Fruit fly (Drosophila melanogaster) whole organism, embryonic: ENCODE results near the gene DnaJ-1.

Experiments used
- Awh ChIP-seq: fragments of 200-800 bp; sonication (Bioruptor generic); IDR thresholded peaks from 2 replicates; pipeline ENCODE4, ENCODE4 v1.3.6; 2022; ENCODE audit warnings: missing biosample characterization, missing genetic modification characterization
- BtbVII ChIP-seq: fragments of 200-800 bp; sonication (Bioruptor generic); optimal IDR thresholded peaks from 3 replicates; lab custom pipeline; 2017; ENCODE audit warnings: missing biosample characterization, mild to moderate bottlenecking, missing genetic modification characterization
- CG10147 ChIP-seq: fragments of 200-800 bp; sonication (Bioruptor generic); optimal IDR thresholded peaks from 2 replicates; lab custom pipeline; 2019; ENCODE audit warnings: missing biosample characterization, mild to moderate bottlenecking, missing genetic modification characterization, moderate library complexity
- CG14667 ChIP-seq: fragments of 200-800 bp; sonication (Bioruptor generic); IDR thresholded peaks from 2 replicates; pipeline ENCODE4 v1.3.6; 2022; ENCODE audit warnings: missing biosample characterization, missing genetic modification characterization
- CG17568 ChIP-seq: fragments of 200-800 bp; sonication (Bioruptor generic); optimal IDR thresholded peaks from 2 replicates; lab custom pipeline; 2018; ENCODE audit warnings: missing biosample characterization, mild to moderate bottlenecking, missing genetic modification characterization, moderate library complexity
- CG17912 ChIP-seq: fragments of 200-800 bp; sonication (Bioruptor generic); optimal IDR thresholded peaks from 2 replicates; lab custom pipeline; 2018; ENCODE audit warnings: missing biosample characterization, mild to moderate bottlenecking, missing genetic modification characterization
- CG2199 ChIP-seq: fragments of 200-800 bp; sonication (Bioruptor generic); IDR thresholded peaks from 3 replicates; pipeline ENCODE4 v1.3.6; 2022; ENCODE audit warnings: missing biosample characterization, missing genetic modification characterization
- CG30020 ChIP-seq: fragments of 200-800 bp; optimal IDR thresholded peaks from 2 replicates; lab custom pipeline; 2019; ENCODE audit warnings: missing biosample characterization, mild to moderate bottlenecking, missing genetic modification characterization, moderate library complexity
- CG30431 ChIP-seq: fragments of 200-800 bp; sonication (Bioruptor generic); optimal IDR thresholded peaks from 2 replicates; lab custom pipeline; 2017; ENCODE audit warnings: missing biosample characterization, missing genetic modification characterization
- CG42726 ChIP-seq: fragments of 200-800 bp; sonication (Bioruptor generic); IDR thresholded peaks from 2 replicates; pipeline ENCODE4 v1.3.6; 2022; ENCODE audit warnings: missing biosample characterization, missing genetic modification characterization; ENCODE audit not compliant: partially characterized antibody
- CG4282 ChIP-seq: fragments of 200-800 bp; sonication (Bioruptor generic); optimal IDR thresholded peaks from 2 replicates; lab custom pipeline; 2016; ENCODE audit warnings: missing biosample characterization, missing genetic modification characterization
- CG6654 ChIP-seq: fragments of 200-800 bp; sonication (Bioruptor generic); optimal IDR thresholded peaks from 2 replicates; lab custom pipeline; 2017; ENCODE audit warnings: missing biosample characterization, mild to moderate bottlenecking, missing genetic modification characterization
- CG7271 ChIP-seq: fragments of 200-800 bp; sonication (Bioruptor generic); optimal IDR thresholded peaks from 2 replicates; lab custom pipeline; 2018; ENCODE audit warnings: missing biosample characterization, mild to moderate bottlenecking, missing genetic modification characterization, moderate library complexity
- CG8388 ChIP-seq: fragments of 200-800 bp; sonication (Bioruptor generic); optimal IDR thresholded peaks from 2 replicates; lab custom pipeline; 2019; ENCODE audit warnings: missing biosample characterization, mild to moderate bottlenecking, missing genetic modification characterization, moderate library complexity
- CG9727 ChIP-seq: fragments of 200-800 bp; sonication (Bioruptor generic); optimal IDR thresholded peaks from 3 replicates; lab custom pipeline; 2017; ENCODE audit warnings: missing biosample characterization, mild to moderate bottlenecking, missing genetic modification characterization
- CG9797 ChIP-seq: fragments of 200-800 bp; sonication (Bioruptor generic); optimal IDR thresholded peaks from 3 replicates; lab custom pipeline; 2018; ENCODE audit warnings: missing biosample characterization, mild to moderate bottlenecking, missing genetic modification characterization
- Camta ChIP-seq: fragments of 200-800 bp; sonication (Bioruptor generic); optimal IDR thresholded peaks from 2 replicates; lab custom pipeline; 2016; ENCODE audit warnings: missing biosample characterization, missing genetic modification characterization
- Deaf1 ChIP-seq: fragments of 200-800 bp; optimal IDR thresholded peaks from 3 replicates; lab custom pipeline; 2019; ENCODE audit warnings: missing biosample characterization, mild to moderate bottlenecking, missing genetic modification characterization, moderate library complexity
- Eip74EF ChIP-seq, 2 experiments: fragments of 200-800 bp in 1 of 2; fragments of >200 bp in 1 of 2; sonication (Bioruptor generic) in 1 of 2; optimal IDR thresholded peaks; 2 replicates each; lab custom pipeline; 2017 to 2019; ENCODE audit warnings: missing biosample characterization in 2 of 2, missing genetic modification characterization in 2 of 2, mild to moderate bottlenecking in 1 of 2, moderate library complexity in 1 of 2
- Fer1 ChIP-seq: fragments of 200-800 bp; sonication (Bioruptor generic); optimal IDR thresholded peaks from 2 replicates; lab custom pipeline; 2017; ENCODE audit warnings: missing biosample characterization, mild to moderate bottlenecking, missing genetic modification characterization
- Fer3 ChIP-seq: fragments of 200-800 bp; sonication (Bioruptor generic); optimal IDR thresholded peaks from 2 replicates; lab custom pipeline; 2018; ENCODE audit warnings: missing biosample characterization, mild to moderate bottlenecking, missing genetic modification characterization, moderate library complexity
- H15 ChIP-seq: fragments of 200-800 bp; sonication (Bioruptor generic); IDR thresholded peaks from 3 replicates; pipeline ENCODE4 v1.3.6; 2022; ENCODE audit warnings: missing biosample characterization, missing genetic modification characterization
- HHEX ChIP-seq: fragments of 200-800 bp; sonication (Bioruptor generic); optimal IDR thresholded peaks from 3 replicates; lab custom pipeline; 2017; ENCODE audit warnings: missing biosample characterization, mild to moderate bottlenecking, missing genetic modification characterization, missing genetic modification reagents
- MESR4 ChIP-seq: fragments of 200-800 bp; sonication (Bioruptor generic); optimal IDR thresholded peaks from 2 replicates; lab custom pipeline; 2018; ENCODE audit warnings: missing biosample characterization, mild to moderate bottlenecking, missing genetic modification characterization, moderate library complexity
- Mad ChIP-seq: fragments of 200-800 bp; sonication (Bioruptor generic); optimal IDR thresholded peaks from 2 replicates; lab custom pipeline; 2016; ENCODE audit warnings: missing biosample characterization, missing genetic modification characterization
- NC2α ChIP-seq: fragments of 200-800 bp; sonication (Bioruptor generic); optimal IDR thresholded peaks from 2 replicates; lab custom pipeline; 2016; ENCODE audit warnings: missing biosample characterization, missing genetic modification characterization
- Neu2 ChIP-seq: fragments of 200-800 bp; sonication (Bioruptor generic); optimal IDR thresholded peaks from 3 replicates; lab custom pipeline; 2016; ENCODE audit warnings: missing biosample characterization, missing genetic modification characterization, borderline replicate concordance
- Pdp1 ChIP-seq, 2 experiments: fragments of 200-800 bp; sonication (Bioruptor generic); optimal IDR thresholded peaks; 3 replicates each; lab custom pipeline; 2016; ENCODE audit warnings: missing biosample characterization in 2 of 2, missing genetic modification characterization in 2 of 2, mild to moderate bottlenecking in 1 of 2, moderate library complexity in 1 of 2
- Ssrp ChIP-seq: fragments of 200-800 bp; sonication (Bioruptor generic); optimal IDR thresholded peaks from 2 replicates; lab custom pipeline; 2018; ENCODE audit warnings: missing biosample characterization, mild to moderate bottlenecking, missing genetic modification characterization, moderate library complexity
- aop ChIP-seq: fragments of 200-800 bp; sonication (Bioruptor generic); IDR thresholded peaks from 2 replicates; pipeline ENCODE4 v1.3.6; 2022; ENCODE audit warnings: missing biosample characterization, missing genetic modification characterization
- bigmax ChIP-seq: fragments of 200-800 bp; sonication (Bioruptor generic); optimal IDR thresholded peaks from 2 replicates; lab custom pipeline; 2018; ENCODE audit warnings: missing biosample characterization, mild to moderate bottlenecking, missing genetic modification characterization
- bowl ChIP-seq: fragments of 200-800 bp; sonication (Bioruptor generic); IDR thresholded peaks from 2 replicates; pipeline ENCODE4 v1.3.6; 2022; ENCODE audit warnings: missing biosample characterization, missing genetic modification characterization
- chinmo ChIP-seq: fragments of 200-800 bp; sonication (Bioruptor generic); IDR thresholded peaks from 4 replicates; pipeline ENCODE4 v1.3.6; 2022; ENCODE audit warnings: missing biosample characterization, missing genetic modification characterization; ENCODE audit not compliant: partially characterized antibody
- ci ChIP-seq: fragments of 200-800 bp; sonication (Bioruptor generic); IDR thresholded peaks from 3 replicates; pipeline ENCODE4 v1.3.6; 2022; ENCODE audit warnings: missing biosample characterization, missing genetic modification characterization
- da ChIP-seq: fragments of 200-800 bp; sonication (Bioruptor generic); optimal IDR thresholded peaks from 2 replicates; lab custom pipeline; 2016; ENCODE audit warnings: missing biosample characterization, missing genetic modification characterization
- ems ChIP-seq: fragments of 200-800 bp; sonication (Bioruptor generic); optimal IDR thresholded peaks from 3 replicates; lab custom pipeline; 2016; ENCODE audit warnings: missing biosample characterization, missing genetic modification characterization
- gcm2 ChIP-seq: fragments of 200-800 bp; sonication (Bioruptor generic); optimal IDR thresholded peaks from 2 replicates; lab custom pipeline; 2016; ENCODE audit warnings: missing biosample characterization, missing genetic modification characterization
- lbe ChIP-seq: fragments of 200-800 bp; sonication (Bioruptor generic); optimal IDR thresholded peaks from 2 replicates; lab custom pipeline; 2016; ENCODE audit warnings: missing biosample characterization, mild to moderate bottlenecking, missing genetic modification characterization
- p53 ChIP-seq: fragments of 200-800 bp; sonication (Bioruptor generic); optimal IDR thresholded peaks from 2 replicates; lab custom pipeline; 2016; ENCODE audit warnings: missing biosample characterization, missing genetic modification characterization
- pb ChIP-seq: fragments of 200-800 bp; sonication (Bioruptor generic); optimal IDR thresholded peaks from 3 replicates; lab custom pipeline; 2016; ENCODE audit warnings: missing biosample characterization, missing genetic modification characterization
- pho ChIP-seq: fragments of 200-800 bp; sonication (Bioruptor generic); optimal IDR thresholded peaks from 2 replicates; lab custom pipeline; 2016; ENCODE audit warnings: missing biosample characterization, missing genetic modification characterization
- row ChIP-seq: fragments of 200-800 bp; sonication (Bioruptor generic); IDR thresholded peaks from 3 replicates; pipeline ENCODE4 v1.3.6; 2022; ENCODE audit warnings: missing biosample characterization, missing genetic modification characterization
- sd ChIP-seq: fragments of 200-800 bp; sonication (Bioruptor generic); optimal IDR thresholded peaks from 3 replicates; lab custom pipeline; 2018; ENCODE audit warnings: missing biosample characterization, mild to moderate bottlenecking, missing genetic modification characterization, moderate library complexity
- sim ChIP-seq: fragments of 200-800 bp; sonication (Bioruptor generic); IDR thresholded peaks from 2 replicates; pipeline ENCODE4 v1.3.6; 2022; ENCODE audit warnings: missing biosample characterization, missing genetic modification characterization
- slp2 ChIP-seq: fragments of 200-800 bp; sonication (Bioruptor generic); optimal IDR thresholded peaks from 2 replicates; lab custom pipeline; 2016; ENCODE audit warnings: missing biosample characterization, missing genetic modification characterization
- trem ChIP-seq: fragments of 200-800 bp; optimal IDR thresholded peaks from 3 replicates; lab custom pipeline; 2019; ENCODE audit warnings: missing biosample characterization, mild to moderate bottlenecking, missing genetic modification characterization, moderate library complexity
- vfl ChIP-seq: fragments of 200-800 bp; sonication (Bioruptor generic); optimal IDR thresholded peaks from 2 replicates; lab custom pipeline; 2016; ENCODE audit warnings: missing biosample characterization, missing genetic modification characterization
- zf30C ChIP-seq: fragments of 200-800 bp; sonication (Bioruptor generic); optimal IDR thresholded peaks from 3 replicates; lab custom pipeline; 2018; ENCODE audit warnings: missing biosample characterization, mild to moderate bottlenecking, missing genetic modification characterization

Gene DnaJ-1

dm6 chr3L:5765844-5766200 is 13.8 kb upstream of the DnaJ-1 start, which contains the start of gene Txl (continued):
- TF ChIP-seq MESR4 (GFP tag; lab: Kevin White, UChicago) (peak; percentile 60), p53 (no peak), CG17568 (GFP tag; lab: Kevin White, UChicago) (no peak), CG9797 (GFP tag; lab: Kevin White, UChicago) (no peak)

- TF ChIP-seq sim (GFP tag; lab: Robert Waterston, UW) (no peak), chinmo (GFP tag; lab: Robert Waterston, UW) (0 out of 4 replicates have a peak, but pooled peaks have one; percentile 67), Mad (GFP tag; lab: Kevin White, UChicago) (no peak), ems (GFP tag; lab: Kevin White, UChicago) (no peak), CG14667 (GFP tag; lab: Robert Waterston, UW) (no peak), NC2α (GFP tag; lab: Kevin White, UChicago) (no peak), vfl (GFP tag; lab: Kevin White, UChicago) (no peak), pho (GFP tag; lab: Kevin White, UChicago) (no peak), Pdp1 (GFP tag; optimal IDR thresholded peaks at IDR 0.05; lab: Kevin White, UChicago) (peak in 1 of 2 experiments; percentile 95), CG6654 (GFP tag; lab: Kevin White, UChicago) (no peak), CG2199 (no peak), HHEX (GFP tag; lab: Kevin White, UChicago) (no peak), row (GFP tag; lab: Robert Waterston, UW) (peak; percentile 76), CG30020 (tag; lab: Kevin White, UChicago) (no peak), Camta (GFP tag; lab: Kevin White, UChicago) (no peak), ci (GFP tag; lab: Robert Waterston, UW) (no peak), CG10147 (GFP tag; lab: Kevin White, UChicago) (no peak), CG9727 (GFP tag; lab: Kevin White, UChicago) (peak; percentile 22), trem (tag; lab: Kevin White, UChicago) (peak; percentile 95), CG8388 (GFP tag; lab: Kevin White, UChicago) (no peak), CG42726 (GFP tag; lab: Robert Waterston, UW) (no peak), H15 (GFP tag; lab: Robert Waterston, UW) (no peak), lbe (no peak), Neu2 (GFP tag; lab: Kevin White, UChicago) (no peak), Deaf1 (no peak), da (GFP tag; lab: Kevin White, UChicago) (no peak), CG4282 (GFP tag; lab: Kevin White, UChicago) (no peak), CG7271 (tag; lab: Kevin White, UChicago) (no peak), Fer1 (GFP tag; lab: Kevin White, UChicago) (no peak), CG30431 (GFP tag; lab: Kevin White, UChicago) (no peak), pb (GFP tag; lab: Kevin White, UChicago) (no peak), CG17912 (GFP tag; lab: Kevin White, UChicago) (no peak), bowl (no peak), Ssrp (tag; lab: Kevin White, UChicago) (no peak), sd (tag; lab: Kevin White, UChicago) (no peak), Eip74EF (GFP tag; optimal IDR thresholded peaks at IDR 0.05; lab: Kevin White, UChicago) (no peak), aop (GFP tag; lab: Robert Waterston, UW) (no peak), slp2 (no peak), gcm2 (GFP tag; lab: Kevin White, UChicago) (no peak), bigmax (GFP tag; lab: Kevin White, UChicago) (no peak), BtbVII (GFP tag; lab: Kevin White, UChicago) (no peak), Awh (GFP tag; lab: Robert Waterston, UW) (no peak), zf30C (GFP tag; lab: Kevin White, UChicago) (no peak), Fer3 (tag; lab: Kevin White, UChicago) (no peak)
Measured at dm6 chr3L:5764922-5765843, 13.2 kb upstream of the DnaJ-1 start, which contains the start of gene CG10576. TSS of gene CG10576 (minus strand) at chr3L:5765702.
